Fruit fly (Drosophila melanogaster) whole organism, pupa: ENCODE data around the gene Anp.

Experiments used
- CG10348 ChIP-seq: fragments of 200-800 bp; sonication (Bioruptor generic); IDR thresholded peaks from 2 replicates; pipeline ENCODE4 v1.3.6; 2022; ENCODE audit warnings: missing biosample characterization, missing genetic modification characterization
- CG12605 ChIP-seq: fragments of 200-800 bp; sonication (Bioruptor generic); IDR thresholded peaks from 2 replicates; pipeline ENCODE4 v1.3.6; 2022; ENCODE audit warnings: missing biosample characterization, missing genetic modification characterization
- CG13204 ChIP-seq: fragments of 200-800 bp; sonication (Bioruptor generic); optimal IDR thresholded peaks from 2 replicates; lab custom pipeline; 2018; ENCODE audit warnings: missing biosample characterization, mild to moderate bottlenecking, missing genetic modification characterization, moderate library complexity
- CG14655 ChIP-seq: fragments of 200-800 bp; sonication (Bioruptor generic); optimal IDR thresholded peaks from 3 replicates; lab custom pipeline; 2017; ENCODE audit warnings: mild to moderate bottlenecking, missing biosample characterization, missing genetic modification reagents, missing genetic modification characterization
- CG15710 ChIP-seq: fragments of 200-800 bp; sonication (Bioruptor generic); optimal IDR thresholded peaks from 2 replicates; lab custom pipeline; 2018; ENCODE audit warnings: missing biosample characterization, mild to moderate bottlenecking, missing genetic modification characterization, moderate library complexity
- CG17806 ChIP-seq: fragments of 200-800 bp; sonication (Bioruptor generic); optimal IDR thresholded peaks from 2 replicates; lab custom pipeline; 2018; ENCODE audit warnings: missing biosample characterization, mild to moderate bottlenecking, missing genetic modification characterization, moderate library complexity
- CG32121 ChIP-seq: fragments of 200-800 bp; sonication (Bioruptor generic); IDR thresholded peaks from 2 replicates; pipeline ENCODE4 v1.3.6; 2022; ENCODE audit warnings: missing biosample characterization, missing genetic modification characterization
- CG34367 ChIP-seq: fragments of 200-800 bp; sonication (Bioruptor generic); optimal IDR thresholded peaks from 2 replicates; lab custom pipeline; 2018; ENCODE audit warnings: missing biosample characterization, mild to moderate bottlenecking, missing genetic modification characterization
- CG4496 ChIP-seq: fragments of 200-800 bp; sonication (Bioruptor generic); IDR thresholded peaks from 3 replicates; pipeline ENCODE4 v1.3.6; 2022; ENCODE audit warnings: missing biosample characterization, missing genetic modification characterization
- CG8159 ChIP-seq: fragments of 200-800 bp; sonication (Bioruptor generic); optimal IDR thresholded peaks from 3 replicates; lab custom pipeline; 2018; ENCODE audit warnings: missing biosample characterization, mild to moderate bottlenecking, missing genetic modification characterization, moderate library complexity
- CG8301 ChIP-seq: fragments of 200-800 bp; sonication (Bioruptor generic); optimal IDR thresholded peaks from 2 replicates; lab custom pipeline; 2018; ENCODE audit warnings: missing biosample characterization, mild to moderate bottlenecking, missing genetic modification characterization
- CG9948 ChIP-seq: fragments of 200-800 bp; sonication (Bioruptor generic); optimal IDR thresholded peaks from 2 replicates; lab custom pipeline; 2018; ENCODE audit warnings: missing biosample characterization, mild to moderate bottlenecking, missing genetic modification characterization, moderate library complexity
- D1 ChIP-seq: fragments of 200-800 bp; sonication (Bioruptor generic); optimal IDR thresholded peaks from 2 replicates; lab custom pipeline; 2018; ENCODE audit warnings: missing biosample characterization, mild to moderate bottlenecking, missing genetic modification characterization, moderate library complexity
- EcR ChIP-seq: fragments of 200-800 bp; sonication (Bioruptor generic); optimal IDR thresholded peaks from 3 replicates; lab custom pipeline; 2019; ENCODE audit warnings: missing biosample characterization, missing genetic modification characterization, mild to moderate bottlenecking, moderate library complexity, missing genetic modification reagents
- Ets98B ChIP-seq: fragments of 200-800 bp; sonication (Bioruptor generic); IDR thresholded peaks from 2 replicates; pipeline ENCODE4 v1.3.6; 2022; ENCODE audit warnings: missing biosample characterization, missing genetic modification characterization
- Pif1A ChIP-seq: fragments of 200-800 bp; sonication (Bioruptor generic); optimal IDR thresholded peaks from 3 replicates; lab custom pipeline; 2016; ENCODE audit warnings: missing biosample characterization, missing genetic modification characterization
- Pif1B ChIP-seq: fragments of 200-800 bp; sonication (Bioruptor generic); optimal IDR thresholded peaks from 3 replicates; lab custom pipeline; 2016; ENCODE audit warnings: missing biosample characterization, missing genetic modification characterization
- Snoo ChIP-seq: fragments of 200-800 bp; sonication (Bioruptor generic); optimal IDR thresholded peaks from 3 replicates; lab custom pipeline; 2017; ENCODE audit warnings: missing biosample characterization, mild to moderate bottlenecking, missing genetic modification characterization, inconsistent platforms
- fd96Ca ChIP-seq: fragments of 200-800 bp; sonication (Bioruptor generic); IDR thresholded peaks from 3 replicates; pipeline ENCODE4 v1.3.6; 2022; ENCODE audit warnings: missing biosample characterization, missing genetic modification characterization
- gl ChIP-seq: fragments of 200-800 bp; sonication (Bioruptor generic); optimal IDR thresholded peaks from 2 replicates; lab custom pipeline; 2018; ENCODE audit warnings: missing biosample characterization, mild to moderate bottlenecking, missing genetic modification characterization
- rn ChIP-seq: fragments of 200-800 bp; sonication (Bioruptor generic); IDR thresholded peaks from 2 replicates; pipeline ENCODE4 v1.3.6; 2022; ENCODE audit warnings: missing biosample characterization, missing genetic modification characterization

Gene Anp

dm6 chr3R:30245739-30246589, 36.2 kb downstream of the Anp start:
- peak; percentile 13 for TF ChIP-seq CG8159
- TF ChIP-seq CG13204: no peak
- peak; percentile 7 for TF ChIP-seq CG15710 (tag; lab: Kevin White, UChicago)
- TF ChIP-seq, all 21 proteins: peak for 2

- TF ChIP-seq CG15710 (tag; lab: Kevin White, UChicago): no peak
- no peak for TF ChIP-seq CG17806 (tag; lab: Kevin White, UChicago)
- TF ChIP-seq Snoo: no peak
- no peak for TF ChIP-seq D1 (tag; lab: Kevin White, UChicago)
- TF ChIP-seq CG34367 (tag; lab: Kevin White, UChicago): no peak
- TF ChIP-seq CG9948 (tag; lab: Kevin White, UChicago): no peak
- TF ChIP-seq rn (GFP tag; lab: Robert Waterston, UW): no peak
- no peak for TF ChIP-seq CG32121
- no peak for TF ChIP-seq Pif1A (GFP tag; lab: Kevin White, UChicago)
- TF ChIP-seq CG4496 (GFP tag; lab: Robert Waterston, UW): no peak
- TF ChIP-seq CG10348 (GFP tag; lab: Robert Waterston, UW): no peak
- no peak for TF ChIP-seq EcR
- TF ChIP-seq CG8301 (tag; lab: Kevin White, UChicago): no peak
- no peak for TF ChIP-seq CG13204
- TF ChIP-seq Pif1B (GFP tag; lab: Kevin White, UChicago): no peak
- no peak for TF ChIP-seq fd96Ca (GFP tag; lab: Robert Waterston, UW)
- TF ChIP-seq CG12605 (GFP tag; lab: Robert Waterston, UW): no peak
- no peak for TF ChIP-seq Ets98B (GFP tag; lab: Robert Waterston, UW)
- no peak for TF ChIP-seq CG14655 (GFP tag; lab: Kevin White, UChicago)
- TF ChIP-seq, all 21 proteins: peak for 0
These were observed 36.9 kb downstream of the Anp start, which contains the start of gene CG9733 for dm6 chr3R:30246603-30247002. Gene CG9733, minus strand, starts transcription at chr3R:30246703.

dm6 chr3R:30247802-30248363, 38.1 kb downstream of the Anp start:
- TF ChIP-seq CG9948 (tag; lab: Kevin White, UChicago) (no peak), CG12605 (GFP tag; lab: Robert Waterston, UW) (peak; percentile 58), Snoo (no peak), CG4496 (GFP tag; lab: Robert Waterston, UW) (peak; percentile 45; the same call in 1 of the 3 replicates), CG10348 (GFP tag; lab: Robert Waterston, UW) (no peak)

dm6 chr3R:30248565-30248964, 38.8 kb downstream of the Anp start:
- 0 out of 2 replicates have a peak, but pooled peaks have one; percentile 11 for TF ChIP-seq CG12605 (GFP tag; lab: Robert Waterston, UW)
- TF ChIP-seq Ets98B (GFP tag; lab: Robert Waterston, UW): peak; percentile 22; the same call in 1 of the 2 replicates
- TF ChIP-seq CG32121: no peak
- TF ChIP-seq, all 21 proteins: peak for 2

dm6 chr3R:30249283-30249682, 39.5 kb downstream of the Anp start, which contains the start of gene CG34299:
Gene CG34299, plus strand, starts transcription at chr3R:30249583.
- TF ChIP-seq CG12605 (GFP tag; lab: Robert Waterston, UW): no peak
- TF ChIP-seq CG10348 (GFP tag; lab: Robert Waterston, UW): no peak
- TF ChIP-seq CG17806 (tag; lab: Kevin White, UChicago): no peak
- TF ChIP-seq CG14655 (GFP tag; lab: Kevin White, UChicago): no peak
- no peak for TF ChIP-seq CG15710 (tag; lab: Kevin White, UChicago)
- TF ChIP-seq rn (GFP tag; lab: Robert Waterston, UW): no peak
- no peak for TF ChIP-seq CG8159
- TF ChIP-seq D1 (tag; lab: Kevin White, UChicago): no peak
- TF ChIP-seq CG9948 (tag; lab: Kevin White, UChicago): no peak
- TF ChIP-seq gl (tag; lab: Kevin White, UChicago): no peak
- no peak for TF ChIP-seq CG4496 (GFP tag; lab: Robert Waterston, UW)

DNA sequence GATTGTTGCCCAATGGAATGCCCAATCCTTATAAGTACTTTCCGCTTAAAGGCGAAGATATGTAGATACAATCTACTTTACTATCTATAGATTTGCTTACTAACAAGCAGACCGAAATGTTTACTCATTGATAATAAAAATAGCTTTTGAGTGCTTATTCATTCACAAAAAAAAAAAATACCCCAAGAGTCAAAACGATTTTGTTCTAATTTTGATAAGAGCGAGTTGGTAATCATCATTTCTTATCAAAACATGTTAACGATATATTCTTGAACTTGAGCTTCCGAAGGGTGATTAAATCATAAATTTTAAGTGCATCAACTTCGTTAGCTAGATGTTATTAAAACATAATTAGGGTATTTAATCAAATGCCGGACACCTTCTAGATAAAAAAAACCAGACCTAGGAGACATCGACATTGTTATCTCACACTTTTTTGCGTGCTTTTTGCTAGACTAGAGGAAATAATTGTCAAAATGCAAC, 40.8 kb downstream of the Anp start, which contains the start of gene CG9682:
CG9682 (plus strand) TSS at position 433 of the 483 bp plus-strand sequence.
- TF ChIP-seq Snoo: no peak
- no peak for TF ChIP-seq CG32121
- TF ChIP-seq CG17806 (tag; lab: Kevin White, UChicago): no peak
- TF ChIP-seq CG8301 (tag; lab: Kevin White, UChicago): no peak
- TF ChIP-seq CG4496 (GFP tag; lab: Robert Waterston, UW): no peak
- TF ChIP-seq CG15710 (tag; lab: Kevin White, UChicago): no peak
- no peak for TF ChIP-seq EcR
- no peak for TF ChIP-seq D1 (tag; lab: Kevin White, UChicago)
- no peak for TF ChIP-seq rn (GFP tag; lab: Robert Waterston, UW)
- no peak for TF ChIP-seq Pif1B (GFP tag; lab: Kevin White, UChicago)
- no peak for TF ChIP-seq CG12605 (GFP tag; lab: Robert Waterston, UW)
- no peak for TF ChIP-seq Ets98B (GFP tag; lab: Robert Waterston, UW)
- TF ChIP-seq gl (tag; lab: Kevin White, UChicago): no peak
- TF ChIP-seq CG14655 (GFP tag; lab: Kevin White, UChicago): no peak
- TF ChIP-seq Pif1A (GFP tag; lab: Kevin White, UChicago): no peak
- TF ChIP-seq CG8159: no peak
- TF ChIP-seq CG13204: no peak
- TF ChIP-seq CG10348 (GFP tag; lab: Robert Waterston, UW): no peak
- no peak for TF ChIP-seq CG9948 (tag; lab: Kevin White, UChicago)
- TF ChIP-seq CG34367 (tag; lab: Kevin White, UChicago): no peak
